Worm (Caenorhabditis elegans) whole organism, L4 larva: ENCODE data around the gene srd-47.

Source experiments
- egl-27 ChIP-seq: sonication (generic microtip); optimal IDR thresholded peaks from 3 replicates; lab custom pipeline; 2017; ENCODE audit warnings: missing biosample characterization, missing genetic modification reagents, missing genetic modification characterization
- fkh-10 ChIP-seq: fragments of 150-350 bp; optimal IDR thresholded peaks from 2 replicates; lab custom pipeline; 2014; ENCODE audit warnings: missing biosample characterization, missing genetic modification reagents, missing genetic modification characterization
- mes-2 ChIP-seq: sonication (generic microtip); optimal IDR thresholded peaks from 2 replicates; lab custom pipeline; 2016; ENCODE audit warnings: missing genotype, mild to moderate bottlenecking, missing genetic modification characterization, missing compliant biosample characterization; ENCODE audit not compliant: poor library complexity, severe bottlenecking
- nhr-25 ChIP-seq: sonication (generic microtip); optimal IDR thresholded peaks from 2 replicates; lab custom pipeline; 2017; ENCODE audit warnings: missing genetic modification characterization, mild to moderate bottlenecking, missing compliant biosample characterization, antibody characterized with exemption, moderate library complexity, borderline replicate concordance; ENCODE audit not compliant: insufficient read depth
- pqm-1 ChIP-seq: sonication (generic microtip); optimal IDR thresholded peaks from 2 replicates; lab custom pipeline; 2017; ENCODE audit warnings: missing biosample characterization, missing genetic modification characterization

DNA sequence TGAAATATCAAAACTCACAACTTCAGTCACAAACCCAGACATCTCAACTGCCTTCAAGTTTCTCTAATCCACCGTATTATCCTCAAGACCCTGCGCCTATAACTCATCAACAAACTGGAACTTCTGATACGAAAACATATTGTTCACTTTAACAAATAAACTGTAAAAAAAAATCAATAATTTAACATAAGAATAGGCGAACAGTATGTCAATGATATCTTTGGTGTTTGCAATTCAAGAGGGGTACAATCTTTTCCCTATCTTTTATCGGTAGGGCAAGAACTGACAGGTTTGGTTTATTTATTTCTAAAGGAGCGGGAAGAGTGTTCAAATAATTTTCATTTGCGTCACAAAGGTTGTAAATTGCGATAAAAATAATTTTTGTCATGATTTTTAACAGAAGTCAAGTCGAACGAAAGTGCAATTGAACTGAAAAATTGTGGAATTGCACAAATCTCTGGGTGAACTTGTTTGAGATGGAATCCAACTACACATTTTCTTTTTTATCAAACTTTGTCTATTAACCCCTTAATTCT lies 29.6 kb downstream of the srd-47 start:
- TF ChIP-seq pqm-1 (tag; lab: Kevin White, UChicago) = peak; percentile 65
- TF ChIP-seq nhr-25 (tag; lab: Kevin White, UChicago) = peak; percentile 84
- peak; percentile 69 for TF ChIP-seq egl-27 (tag; lab: Kevin White, UChicago)
- TF ChIP-seq fkh-10 = peak; percentile 100
- peak; percentile 94 for TF ChIP-seq mes-2
